Worm (Caenorhabditis elegans) whole organism, L1 larva: Measurements from ENCODE around the gene T22B2.2.
A peak's percentile ranks its signal among the peaks of the same experiment; 100 is the strongest.

ENCODE experiments used
- C04F5.9 ChIP-seq: sonication (generic microtip); optimal IDR thresholded peaks from 2 replicates; lab custom pipeline; 2016; ENCODE audit warnings: missing genetic modification characterization, missing compliant biosample characterization
- C34B4.2 ChIP-seq: sonication (generic microtip); optimal IDR thresholded peaks from 2 replicates; lab custom pipeline; 2017; ENCODE audit warnings: mild to moderate bottlenecking, missing genetic modification characterization, missing compliant biosample characterization
- F16B12.6 ChIP-seq: fragments of 150-350 bp; optimal IDR thresholded peaks from 2 replicates; lab custom pipeline; 2014; ENCODE audit warnings: missing biosample characterization, missing genetic modification characterization
- Y116A8C.19 ChIP-seq: sonication (generic microtip); optimal IDR thresholded peaks from 2 replicates; lab custom pipeline; 2016; ENCODE audit warnings: missing compliant biosample characterization, missing genetic modification characterization, borderline replicate concordance
- aly-2 ChIP-seq: fragments of 150-350 bp; optimal IDR thresholded peaks from 2 replicates; lab custom pipeline; 2014; ENCODE audit warnings: missing biosample characterization, missing genetic modification characterization
- blmp-1 ChIP-seq: fragments of 150-350 bp; optimal IDR thresholded peaks from 2 replicates; lab custom pipeline; 2014; ENCODE audit warnings: missing biosample characterization, missing genetic modification characterization
- ceh-82 ChIP-seq, 3 experiments: fragments of 150-350 bp in 1 of 3; sonication (generic microtip) in 2 of 3; optimal IDR thresholded peaks; 2 replicates each; lab custom pipeline; 2014 to 2017; ENCODE audit warnings: missing biosample characterization in 3 of 3, missing genetic modification characterization in 3 of 3
- ceh-88 ChIP-seq: fragments of 200-800 bp; sonication (Bioruptor generic); IDR thresholded peaks from 2 replicates; pipeline ENCODE4 v1.3.6; 2022; ENCODE audit warnings: missing genetic modification characterization, missing compliant biosample characterization
- ces-1 ChIP-seq: fragments of 150-350 bp; optimal IDR thresholded peaks from 2 replicates; lab custom pipeline; 2014; ENCODE audit warnings: missing biosample characterization, missing genetic modification reagents, missing genetic modification characterization
- dpl-1 ChIP-seq, 3 experiments: fragments of 150-350 bp in 2 of 3; sonication (generic microtip) in 1 of 3; optimal IDR thresholded peaks; 2 replicates each; lab custom pipeline; 2014 to 2017; ENCODE audit warnings: missing biosample characterization in 3 of 3, missing genetic modification characterization in 3 of 3, missing genetic modification reagents in 3 of 3
- dsc-1 ChIP-seq: sonication (generic microtip); optimal IDR thresholded peaks from 2 replicates; lab custom pipeline; 2016; ENCODE audit warnings: mild to moderate bottlenecking, missing genetic modification characterization, missing compliant biosample characterization
- efl-1 ChIP-seq, 4 experiments: fragments of 150-350 bp; optimal IDR thresholded peaks in 3 of 4; peaks in 1 of 4; 1 replicate in 1 of 4; 2 replicates in 3 of 4; lab custom pipeline; 2014; ENCODE audit warnings: missing biosample characterization in 2 of 4, missing genetic modification characterization in 2 of 4, missing genetic modification reagents in 2 of 4
- efl-3 ChIP-seq: fragments of 200-800 bp; sonication (Bioruptor generic); optimal IDR thresholded peaks from 2 replicates; lab custom pipeline; 2018; ENCODE audit warnings: mild to moderate bottlenecking, missing genetic modification characterization, missing compliant biosample characterization
- egl-13 ChIP-seq: sonication (generic microtip); optimal IDR thresholded peaks from 2 replicates; lab custom pipeline; 2016; ENCODE audit warnings: missing genotype, missing genetic modification reagents, missing genetic modification characterization, missing compliant biosample characterization
- egl-27 ChIP-seq, 2 experiments: fragments of 150-350 bp in 1 of 2; sonication (generic microtip); optimal IDR thresholded peaks; 3 replicates each; lab custom pipeline; 2017 to 2018; ENCODE audit warnings: missing biosample characterization in 2 of 2, missing genetic modification characterization in 2 of 2, missing genetic modification reagents in 2 of 2
- ets-5 ChIP-seq: fragments of 200-800 bp; sonication (Bioruptor generic); IDR thresholded peaks from 2 replicates; pipeline ENCODE4 v1.3.6; 2022; ENCODE audit warnings: missing genetic modification characterization, missing compliant biosample characterization
- fkh-10 ChIP-seq: sonication (generic microtip); optimal IDR thresholded peaks from 2 replicates; lab custom pipeline; 2017; ENCODE audit warnings: missing biosample characterization, missing genetic modification reagents, missing genetic modification characterization
- fkh-8 ChIP-seq: sonication (generic microtip); optimal IDR thresholded peaks from 2 replicates; lab custom pipeline; 2016; ENCODE audit warnings: mild to moderate bottlenecking, missing genetic modification characterization, missing compliant biosample characterization
- fos-1 ChIP-seq: fragments of 150-350 bp; optimal IDR thresholded peaks from 2 replicates; lab custom pipeline; 2014; ENCODE audit warnings: missing biosample characterization, missing genetic modification characterization
- hpl-2 ChIP-seq: fragments of 150-350 bp; optimal IDR thresholded peaks from 2 replicates; lab custom pipeline; 2014; ENCODE audit warnings: missing biosample characterization, missing genetic modification reagents, missing genetic modification characterization
- irx-1 ChIP-seq: sonication (generic microtip); optimal IDR thresholded peaks from 2 replicates; lab custom pipeline; 2016; ENCODE audit warnings: missing genetic modification characterization, missing compliant biosample characterization
- jun-1 ChIP-seq: fragments of 150-350 bp; optimal IDR thresholded peaks from 2 replicates; lab custom pipeline; 2014; ENCODE audit warnings: missing biosample characterization, missing genetic modification reagents, missing genetic modification characterization
- lin-13 ChIP-seq: fragments of 150-350 bp; optimal IDR thresholded peaks from 2 replicates; lab custom pipeline; 2014; ENCODE audit warnings: missing biosample characterization, missing genetic modification reagents, missing genetic modification characterization
- lin-15B ChIP-seq: fragments of 150-350 bp; sonication (generic microtip); optimal IDR thresholded peaks from 3 replicates; lab custom pipeline; 2014; ENCODE audit warnings: missing biosample characterization, missing genetic modification characterization
- lin-39 ChIP-seq: fragments of 150-350 bp; optimal IDR thresholded peaks from 2 replicates; lab custom pipeline; 2014; ENCODE audit warnings: missing biosample characterization, missing genetic modification reagents, missing genetic modification characterization
- lir-3 ChIP-seq: sonication (generic microtip); optimal IDR thresholded peaks from 2 replicates; lab custom pipeline; 2016; ENCODE audit warnings: mild to moderate bottlenecking, missing genetic modification characterization, moderate library complexity, missing compliant biosample characterization; ENCODE audit not compliant: poor library complexity
- mdl-1 ChIP-seq, 2 experiments: fragments of 150-350 bp; optimal IDR thresholded peaks; 2 replicates each; lab custom pipeline; 2014 to 2017; ENCODE audit warnings: missing biosample characterization in 2 of 2, missing genetic modification characterization in 2 of 2, inconsistent platforms in 1 of 2
- mef-2 ChIP-seq: fragments of 150-350 bp; optimal IDR thresholded peaks from 2 replicates; lab custom pipeline; 2014; ENCODE audit warnings: missing biosample characterization, missing genetic modification characterization
- mep-1 ChIP-seq: fragments of 150-350 bp; optimal IDR thresholded peaks from 2 replicates; lab custom pipeline; 2014; ENCODE audit warnings: missing biosample characterization, missing genetic modification characterization
- nhr-11 ChIP-seq: fragments of 150-350 bp; optimal IDR thresholded peaks from 2 replicates; lab custom pipeline; 2014; ENCODE audit warnings: missing biosample characterization, missing genetic modification characterization
- nhr-12 ChIP-seq: sonication (generic microtip); optimal IDR thresholded peaks from 2 replicates; lab custom pipeline; 2017; ENCODE audit warnings: missing biosample characterization, missing genetic modification characterization
- nhr-19 ChIP-seq: fragments of 200-800 bp; sonication (Bioruptor generic); conservative IDR thresholded peaks from 2 replicates; pipeline ENCODE4 v1.3.6; 2022; ENCODE audit warnings: missing genetic modification characterization, missing compliant biosample characterization
- nhr-20 ChIP-seq: sonication (generic microtip); optimal IDR thresholded peaks from 2 replicates; lab custom pipeline; 2016; ENCODE audit warnings: mild to moderate bottlenecking, missing genetic modification characterization, missing compliant biosample characterization
- nhr-237 ChIP-seq: fragments of 150-350 bp; optimal IDR thresholded peaks from 2 replicates; lab custom pipeline; 2014; ENCODE audit warnings: missing biosample characterization, missing genetic modification characterization
- nhr-47 ChIP-seq: sonication (generic microtip); optimal IDR thresholded peaks from 2 replicates; lab custom pipeline; 2016; ENCODE audit warnings: mild to moderate bottlenecking, missing genetic modification characterization, moderate library complexity, missing compliant biosample characterization
- nhr-71 ChIP-seq: sonication (generic microtip); optimal IDR thresholded peaks from 2 replicates; lab custom pipeline; 2016; ENCODE audit warnings: mild to moderate bottlenecking, missing genetic modification characterization, moderate library complexity, missing compliant biosample characterization
- nhr-76 ChIP-seq: sonication (generic microtip); optimal IDR thresholded peaks from 2 replicates; lab custom pipeline; 2017; ENCODE audit warnings: missing biosample characterization, missing genetic modification characterization
- nhr-77 ChIP-seq: fragments of 150-350 bp; optimal IDR thresholded peaks from 2 replicates; lab custom pipeline; 2014; ENCODE audit warnings: missing biosample characterization, missing genetic modification characterization
- nhr-84 ChIP-seq: sonication (generic microtip); optimal IDR thresholded peaks from 2 replicates; lab custom pipeline; 2017; ENCODE audit warnings: missing biosample characterization, missing genetic modification characterization
- nhr-85 ChIP-seq: sonication (generic microtip); peaks from one replicate; lab custom pipeline; 2016; ENCODE audit warnings: missing genetic modification characterization, inconsistent platforms, missing compliant biosample characterization
- pag-3 ChIP-seq: sonication (generic microtip); optimal IDR thresholded peaks from 2 replicates; lab custom pipeline; 2017; ENCODE audit warnings: missing genetic modification characterization, mild to moderate bottlenecking, missing compliant biosample characterization, antibody characterized with exemption, borderline replicate concordance; ENCODE audit not compliant: insufficient read depth
- rnt-1 ChIP-seq: sonication (generic microtip); optimal IDR thresholded peaks from 2 replicates; lab custom pipeline; 2016; ENCODE audit warnings: mild to moderate bottlenecking, missing genetic modification characterization, moderate library complexity, missing compliant biosample characterization
- sox-4 ChIP-seq: sonication (generic microtip); optimal IDR thresholded peaks from 2 replicates; lab custom pipeline; 2016; ENCODE audit warnings: missing genetic modification characterization, missing compliant biosample characterization
- sptf-1 ChIP-seq: fragments of 150-350 bp; optimal IDR thresholded peaks from 2 replicates; lab custom pipeline; 2014; ENCODE audit warnings: missing biosample characterization, missing genetic modification characterization
- swsn-7 ChIP-seq: sonication (generic microtip); optimal IDR thresholded peaks from 2 replicates; lab custom pipeline; 2016; ENCODE audit warnings: missing genetic modification characterization, missing compliant biosample characterization
- tbx-2 ChIP-seq: sonication (generic microtip); optimal IDR thresholded peaks from 2 replicates; lab custom pipeline; 2016; ENCODE audit warnings: missing genetic modification characterization, missing compliant biosample characterization
- unc-130 ChIP-seq: fragments of 150-350 bp; optimal IDR thresholded peaks from 2 replicates; lab custom pipeline; 2017; ENCODE audit warnings: missing biosample characterization, missing genetic modification characterization, inconsistent platforms
- unc-86 ChIP-seq: sonication (generic microtip); optimal IDR thresholded peaks from 2 replicates; lab custom pipeline; 2016; ENCODE audit warnings: missing genetic modification characterization, missing compliant biosample characterization
- unc-98 ChIP-seq: fragments of 200-800 bp; sonication (Bioruptor generic); IDR thresholded peaks from 2 replicates; pipeline ENCODE4 v1.3.6; 2022; ENCODE audit warnings: missing genetic modification characterization, missing compliant biosample characterization
- vab-15 ChIP-seq: sonication (generic microtip); optimal IDR thresholded peaks from 2 replicates; lab custom pipeline; 2017; ENCODE audit warnings: missing genotype, mild to moderate bottlenecking, missing genetic modification characterization, missing compliant biosample characterization
- zag-1 ChIP-seq: fragments of 150-350 bp; optimal IDR thresholded peaks from 2 replicates; lab custom pipeline; 2014; ENCODE audit warnings: missing biosample characterization, missing genetic modification characterization
- zip-4 ChIP-seq: fragments of 200-800 bp; sonication (Bioruptor generic); optimal IDR thresholded peaks from 2 replicates; lab custom pipeline; 2018; ENCODE audit warnings: mild to moderate bottlenecking, missing genetic modification characterization, moderate library complexity, missing compliant biosample characterization
- ztf-11 ChIP-seq, 2 experiments: sonication (generic microtip); optimal IDR thresholded peaks; 2 replicates each; lab custom pipeline; 2016 to 2017; ENCODE audit warnings: missing genetic modification characterization in 2 of 2, missing biosample characterization in 1 of 2, missing compliant biosample characterization in 1 of 2
- ztf-4 ChIP-seq: fragments of 150-350 bp; optimal IDR thresholded peaks from 2 replicates; lab custom pipeline; 2014; ENCODE audit warnings: missing biosample characterization, missing genetic modification characterization

The T22B2.2 gene

ce11 chrX:3969353-3969752 lies 49.2 kb downstream of the T22B2.2 start:
- peak; percentile 26 for TF ChIP-seq nhr-20
- TF ChIP-seq nhr-237 (tag; lab: Kevin White, UChicago), result no peak
- TF ChIP-seq fkh-8 (tag; lab: Kevin White, UChicago), result no peak
- TF ChIP-seq zip-4 (GFP tag; lab: Kevin White, UChicago), result no peak
- no peak for TF ChIP-seq lin-15B (tag; lab: Kevin White, UChicago)
- TF ChIP-seq rnt-1, result peak; percentile 66
- no peak for TF ChIP-seq ztf-4 (tag; lab: Kevin White, UChicago)
- TF ChIP-seq ces-1 (GFP tag; lab: Kevin White, UChicago), result no peak
- TF ChIP-seq nhr-71, result peak; percentile 22
- no peak for TF ChIP-seq unc-98 (GFP tag; lab: Robert Waterston, UW)
- no peak for TF ChIP-seq nhr-12 (tag; lab: Kevin White, UChicago)
- no peak for TF ChIP-seq zag-1
- TF ChIP-seq efl-3 (GFP tag; lab: Kevin White, UChicago), result no peak
- TF ChIP-seq lin-39, result no peak
- no peak for TF ChIP-seq nhr-76
- peak in 1 of 3 experiments; percentile 3 for TF ChIP-seq ceh-82 (tag; optimal IDR thresholded peaks at IDR 0.05; lab: Kevin White, UChicago)
- TF ChIP-seq aly-2, result no peak
- TF ChIP-seq blmp-1 (tag; lab: Kevin White, UChicago), result peak; percentile 17
- TF ChIP-seq dsc-1 (tag; lab: Kevin White, UChicago), result no peak
- peak in 1 of 2 experiments; percentile 6 for TF ChIP-seq mdl-1 (tag; optimal IDR thresholded peaks at IDR 0.05; lab: Kevin White, UChicago)
- peak; percentile 58 for TF ChIP-seq jun-1 (tag; lab: Kevin White, UChicago)
- TF ChIP-seq sptf-1, result no peak
- TF ChIP-seq ets-5 (GFP tag; lab: Robert Waterston, UW), result no peak
- TF ChIP-seq Y116A8C.19, result no peak
- TF ChIP-seq nhr-47 (tag; lab: Kevin White, UChicago), result no peak
- no peak for TF ChIP-seq fkh-10 (GFP tag; lab: Kevin White, UChicago)
- no peak for TF ChIP-seq ztf-11 (tag; optimal IDR thresholded peaks at IDR 0.05; lab: Kevin White, UChicago)
- no peak for TF ChIP-seq dpl-1 (GFP tag; optimal IDR thresholded peaks at IDR 0.05; lab: Kevin White, UChicago)
- no peak for TF ChIP-seq unc-86 (tag; lab: Kevin White, UChicago)
- no peak for TF ChIP-seq nhr-85
- TF ChIP-seq mef-2 (tag; lab: Kevin White, UChicago), result no peak
- no peak for TF ChIP-seq hpl-2
- no peak for TF ChIP-seq tbx-2 (tag; lab: Kevin White, UChicago)
- no peak for TF ChIP-seq ceh-88
- TF ChIP-seq nhr-77, result no peak
- TF ChIP-seq lin-13, result no peak
- TF ChIP-seq F16B12.6 (tag; lab: Kevin White, UChicago), result no peak
- no peak for TF ChIP-seq sox-4 (tag; lab: Kevin White, UChicago)
- TF ChIP-seq swsn-7 (tag; lab: Kevin White, UChicago), result no peak
- TF ChIP-seq fos-1 (tag; lab: Kevin White, UChicago), result no peak
- peak; percentile 32 for TF ChIP-seq mep-1 (tag; lab: Kevin White, UChicago)
- no peak for TF ChIP-seq C04F5.9
- no peak for TF ChIP-seq pag-3 (tag; lab: Kevin White, UChicago)
- no peak for TF ChIP-seq unc-130
- TF ChIP-seq nhr-11 (tag; lab: Kevin White, UChicago), result no peak
- no peak for TF ChIP-seq vab-15
- no peak for TF ChIP-seq efl-1 (optimal IDR thresholded peaks at IDR 0.05; lab: Kevin White, UChicago)
- TF ChIP-seq efl-1 (GFP tag; optimal IDR thresholded peaks at IDR 0.05 in 1 of 2; lab: Kevin White, UChicago), result no peak
- TF ChIP-seq irx-1 (tag; lab: Kevin White, UChicago), result no peak
- TF ChIP-seq C34B4.2 (tag; lab: Kevin White, UChicago), result no peak
- no peak for TF ChIP-seq egl-13
- TF ChIP-seq nhr-84 (tag; lab: Kevin White, UChicago), result no peak
- TF ChIP-seq nhr-19, result peak; percentile 7; the same call in 1 of the 2 replicates
- TF ChIP-seq lir-3 (tag; lab: Kevin White, UChicago), result no peak
- no peak for TF ChIP-seq egl-27 (tag; optimal IDR thresholded peaks at IDR 0.05; lab: Kevin White, UChicago)
